Worm (Caenorhabditis elegans): Measurements from ENCODE around the gene zig-2.
"Not testable (repeated sequence)": the region's sequence is repeated elsewhere in the genome, so short reads cannot be mapped to it uniquely, and the experiment has no call there.

Gene zig-2

ce11 chrX:12302755-12303154 is 38.5 kb downstream of the zig-2 start, which contains the start of gene dot-1.3:
Gene dot-1.3 (minus strand): TSS chrX:12302855.
- not testable (repeated sequence) for TF ChIP-seq unc-62 (GFP tag; optimal IDR thresholded peaks at IDR 0.05)

- TF ChIP-seq unc-62 (GFP tag; optimal IDR thresholded peaks at IDR 0.05): no peak
Measured at ce11 chrX:12299834-12300233, 41.4 kb downstream of the zig-2 start, which contains the start of gene W06D11.5. Gene W06D11.5 (plus strand): TSS chrX:12300134.

ce11 chrX:12298324-12298723 is 42.9 kb downstream of the zig-2 start, which contains the start of gene W06D11.3:
Gene W06D11.3 (plus strand): TSS chrX:12298683.
- TF ChIP-seq unc-62 (GFP tag; optimal IDR thresholded peaks at IDR 0.05): no peak

DNA sequence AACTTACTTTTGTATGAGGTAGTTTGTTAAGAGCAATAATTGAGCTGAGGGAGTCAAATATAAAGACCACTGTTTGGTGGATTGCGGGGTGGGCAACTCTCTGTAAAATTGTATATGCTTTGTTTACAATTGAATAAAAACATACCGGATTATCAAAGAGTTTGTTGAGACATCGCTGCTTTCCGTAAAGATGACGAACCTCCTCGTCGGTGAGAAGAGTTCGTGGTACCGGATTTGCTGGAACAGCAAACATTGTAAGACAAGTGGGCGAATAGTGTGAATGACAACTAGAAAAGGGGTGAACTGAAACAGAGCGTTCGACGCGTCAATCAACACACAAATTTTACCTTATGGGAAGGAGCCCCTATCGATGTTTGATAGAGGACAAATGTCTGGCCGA is 44.8 kb downstream of the zig-2 start, which contains the start of gene W06D11.2:
Gene W06D11.2 (minus strand): TSS at position 339 of the 400 bp plus-strand sequence.
- no peak for TF ChIP-seq unc-62 (GFP tag; optimal IDR thresholded peaks at IDR 0.05)

- TF ChIP-seq unc-62 (GFP tag; optimal IDR thresholded peaks at IDR 0.05): no peak
Measured at ce11 chrX:12294263-12294662, 47.0 kb downstream of the zig-2 start, which contains the start of gene W06D11.1. Gene W06D11.1 (plus strand): TSS chrX:12294563.

- no peak for TF ChIP-seq unc-62 (GFP tag; optimal IDR thresholded peaks at IDR 0.05)
Measured at ce11 chrX:12290539-12290938, 50.7 kb downstream of the zig-2 start, which contains the start of gene C04B4.4. Gene C04B4.4 (plus strand): TSS chrX:12290839.
